Fruit fly (Drosophila melanogaster): Measurements from ENCODE around the gene CG6118.
A peak's percentile ranks its signal among the peaks of the same experiment; 100 is the strongest.

Gene CG6118

dm6 chr3R:15408131-15408731 lies 26.3 kb downstream of the CG6118 start, which contains the start of gene Atx2 (continued):
- TF ChIP-seq Fer1 (GFP tag; optimal IDR thresholded peaks at IDR 0.05): peak; percentile 18
- no peak for TF ChIP-seq NC2β (GFP tag; optimal IDR thresholded peaks at IDR 0.05)
- peak; percentile 3 for TF ChIP-seq hkb (optimal IDR thresholded peaks at IDR 0.05)
- TF ChIP-seq hkb (GFP tag; IDR thresholded peaks at IDR 0.05): peak; percentile 32; the same call in 1 of the 2 replicates
- TF ChIP-seq salm (tag; optimal IDR thresholded peaks at IDR 0.05): no peak
- TF ChIP-seq mam (GFP tag; optimal IDR thresholded peaks at IDR 0.05): peak; percentile 39
- TF ChIP-seq ewg (GFP tag; optimal IDR thresholded peaks at IDR 0.05): peak; percentile 78
- TF ChIP-seq CG9932 (GFP tag; IDR thresholded peaks at IDR 0.05): peak; percentile 82
- TF ChIP-seq CG6272 (GFP tag; IDR thresholded peaks at IDR 0.05): peak; percentile 40
- TF ChIP-seq ci (GFP tag; IDR thresholded peaks at IDR 0.05): peak; percentile 75; the same call in 2 of the 3 replicates
- peak; percentile 70 for TF ChIP-seq dm (GFP tag; optimal IDR thresholded peaks at IDR 0.05)
- TF ChIP-seq lilli (GFP tag; optimal IDR thresholded peaks at IDR 0.05): peak; percentile 50
- TF ChIP-seq Sry-β (GFP tag; optimal IDR thresholded peaks at IDR 0.05): no peak
- TF ChIP-seq bowl (GFP tag; IDR thresholded peaks at IDR 0.05): no peak
- TF ChIP-seq Gsc (GFP tag; IDR thresholded peaks at IDR 0.05): no peak
- no peak for TF ChIP-seq kah (GFP tag; optimal IDR thresholded peaks at IDR 0.05)
- TF ChIP-seq phol (tag; optimal IDR thresholded peaks at IDR 0.05): peak; percentile 43
- peak; percentile 31 for TF ChIP-seq luna (GFP tag; optimal IDR thresholded peaks at IDR 0.05)
- TF ChIP-seq pnt (GFP tag; optimal IDR thresholded peaks at IDR 0.05): no peak
- no peak for TF ChIP-seq slou (GFP tag; optimal IDR thresholded peaks at IDR 0.05)
- TF ChIP-seq Poxn (GFP tag; IDR thresholded peaks at IDR 0.05): no peak
- TF ChIP-seq CG12299 (tag; optimal IDR thresholded peaks at IDR 0.05): no peak
- TF ChIP-seq CG8924 (tag; optimal IDR thresholded peaks at IDR 0.05): peak; percentile 18
- no peak for TF ChIP-seq twi (tag; optimal IDR thresholded peaks at IDR 0.05)
- TF ChIP-seq CG17328 (GFP tag; IDR thresholded peaks at IDR 0.05): 0 out of 2 replicates have a peak, but pooled peaks have one; percentile 43
- TF ChIP-seq pb (GFP tag; optimal IDR thresholded peaks at IDR 0.05): peak; percentile 54
- peak; percentile 99 for TF ChIP-seq BEAF-32 (GFP tag; optimal IDR thresholded peaks at IDR 0.05)
- no peak for TF ChIP-seq Fer2 (tag; optimal IDR thresholded peaks at IDR 0.05)
- peak; percentile 95 for TF ChIP-seq Opbp (GFP tag; IDR thresholded peaks at IDR 0.05; ENCODE audit: partially characterized antibody)
- peak; percentile 66 for TF ChIP-seq slbo (GFP tag; IDR thresholded peaks at IDR 0.05)
- no peak for TF ChIP-seq Atf3 (GFP tag; optimal IDR thresholded peaks at IDR 0.05)
- TF ChIP-seq vnd (GFP tag; IDR thresholded peaks at IDR 0.05; ENCODE audit: partially characterized antibody): peak; percentile 96
- TF ChIP-seq CG7839 (tag; optimal IDR thresholded peaks at IDR 0.05): peak; percentile 17
- TF ChIP-seq lmd (GFP tag; IDR thresholded peaks at IDR 0.05): no peak; the same call in 1 of the 2 replicates
- TF ChIP-seq CG4707 (GFP tag; optimal IDR thresholded peaks at IDR 0.05): no peak
- TF ChIP-seq Spps (tag; optimal IDR thresholded peaks at IDR 0.05): no peak
- TF ChIP-seq D19B (GFP tag; optimal IDR thresholded peaks at IDR 0.05): no peak
- TF ChIP-seq CG32767 (GFP tag; IDR thresholded peaks at IDR 0.05): no peak
- no peak for TF ChIP-seq nau (GFP tag; optimal IDR thresholded peaks at IDR 0.05)
- peak; percentile 17 for TF ChIP-seq Blimp-1 (GFP tag; optimal IDR thresholded peaks at IDR 0.05)
- TF ChIP-seq CG2120 (GFP tag; optimal IDR thresholded peaks at IDR 0.05): peak; percentile 66
- peak; percentile 54 for TF ChIP-seq row (GFP tag; IDR thresholded peaks at IDR 0.05)
- TF ChIP-seq fd64A (GFP tag; optimal IDR thresholded peaks at IDR 0.05): peak; percentile 43
- TF ChIP-seq Drgx (GFP tag; IDR thresholded peaks at IDR 0.05): no peak
- no peak for TF ChIP-seq CG4730 (GFP tag; IDR thresholded peaks at IDR 0.05)
- TF ChIP-seq CG9797 (GFP tag; optimal IDR thresholded peaks at IDR 0.05): peak; percentile 51
- no peak for TF ChIP-seq CG4328 (GFP tag; optimal IDR thresholded peaks at IDR 0.05)
- no peak for TF ChIP-seq CG31365 (tag; optimal IDR thresholded peaks at IDR 0.05)
- TF ChIP-seq eve (GFP tag; optimal IDR thresholded peaks at IDR 0.05): no peak
- TF ChIP-seq NFAT (GFP tag; IDR thresholded peaks at IDR 0.05): peak; percentile 66
- TF ChIP-seq MESR4 (GFP tag; optimal IDR thresholded peaks at IDR 0.05): peak; percentile 88

Data from whole organism, embryonic.